Worm (Caenorhabditis elegans): ENCODE results near the gene Y71H2AM.1.

ce11 chrIII:2866597-2866996 is 39.7 kb downstream of the Y71H2AM.1 start:
- TF ChIP-seq fos-1 (tag; optimal IDR thresholded peaks at IDR 0.05) (no peak), lsy-2 (tag; optimal IDR thresholded peaks at IDR 0.05) (no peak), ceh-82 (tag; optimal IDR thresholded peaks at IDR 0.05) (no peak), nhr-77 (tag; optimal IDR thresholded peaks at IDR 0.05) (no peak), snpc-4 (tag; optimal IDR thresholded peaks at IDR 0.05) (no peak), ama-1 (optimal IDR thresholded peaks at IDR 0.05) (no peak), nhr-6 (tag; optimal IDR thresholded peaks at IDR 0.05) (no peak), nhr-21 (tag; optimal IDR thresholded peaks at IDR 0.05) (no peak)
